Fruit fly (Drosophila melanogaster) whole organism: ENCODE measurements around the gene pnt.

Source experiments
- CG8478 ChIP-seq: fragments of >200 bp; optimal IDR thresholded peaks from 2 replicates; lab custom pipeline; 2018; ENCODE audit warnings: inconsistent platforms
- Dll ChIP-seq: fragments of >200 bp; optimal IDR thresholded peaks from 2 replicates; lab custom pipeline; 2017
- EcR ChIP-seq, 2 experiments: fragments of >200 bp; optimal IDR thresholded peaks; 2 replicates each; lab custom pipeline; 2017; ENCODE audit warnings: missing biosample characterization in 2 of 2, missing genetic modification characterization in 2 of 2, missing genetic modification reagents in 2 of 2
- pan ChIP-seq: fragments of >200 bp; optimal IDR thresholded peaks from 2 replicates; lab custom pipeline; 2017
- psq ChIP-seq: fragments of >200 bp; optimal IDR thresholded peaks from 2 replicates; lab custom pipeline; 2017
- usp ChIP-seq: fragments of >200 bp; optimal IDR thresholded peaks from 2 replicates; lab custom pipeline; 2017; ENCODE audit warnings: missing biosample characterization, missing genetic modification characterization, mixed read lengths

pnt gene

DNA sequence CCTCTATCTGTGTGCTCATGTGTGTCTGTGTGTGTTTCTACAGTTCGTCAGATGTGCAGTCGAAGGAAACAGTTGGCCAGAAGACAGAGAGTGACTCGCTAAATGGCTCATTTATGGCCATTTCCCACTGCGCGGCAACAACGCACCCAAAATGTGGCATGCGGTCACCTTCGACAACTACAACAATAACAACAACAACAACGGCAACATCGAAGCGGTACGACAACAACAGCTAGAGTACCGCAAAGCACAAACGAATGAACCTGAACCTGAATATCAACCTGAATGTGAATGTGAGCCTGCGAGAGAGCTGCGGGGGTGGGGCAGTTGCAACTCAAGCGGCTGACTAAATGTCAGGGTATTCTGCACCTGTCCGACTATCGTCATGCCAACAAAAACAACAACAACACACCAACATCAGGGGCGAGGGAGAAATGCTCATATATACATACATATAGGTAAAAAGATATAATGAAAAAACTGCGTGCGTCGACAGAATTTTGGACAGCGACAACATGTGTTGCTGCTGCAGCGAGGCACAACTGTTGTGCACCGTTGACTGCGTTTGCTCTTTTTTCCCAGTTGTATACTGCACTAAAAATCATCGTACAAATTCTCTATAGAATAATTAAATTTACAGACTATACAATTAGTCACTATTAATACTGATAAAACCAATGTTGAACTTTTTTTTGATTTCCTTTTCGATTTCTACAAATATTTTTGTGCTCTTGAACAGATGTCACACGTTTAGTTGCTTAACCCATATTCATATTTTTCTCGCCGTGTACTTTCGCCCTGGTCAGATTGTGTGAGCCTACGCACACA is 45.7 kb downstream of the pnt start:
- TF ChIP-seq usp (GFP tag; lab: Kevin White, UChicago) (no peak), EcR (GFP tag; optimal IDR thresholded peaks at IDR 0.05; lab: Kevin White, UChicago) (no peak), Dll (lab: Kevin White, UChicago) (no peak), CG8478 (lab: Kevin White, UChicago) (no peak), psq (lab: Kevin White, UChicago) (no peak), pan (no peak)

dm6 chr3R:23297132-23297862 is 48.7 kb downstream of the pnt start:
- no peak for TF ChIP-seq usp (GFP tag; lab: Kevin White, UChicago)
- TF ChIP-seq pan = no peak
- no peak for TF ChIP-seq CG8478 (lab: Kevin White, UChicago)

DNA sequence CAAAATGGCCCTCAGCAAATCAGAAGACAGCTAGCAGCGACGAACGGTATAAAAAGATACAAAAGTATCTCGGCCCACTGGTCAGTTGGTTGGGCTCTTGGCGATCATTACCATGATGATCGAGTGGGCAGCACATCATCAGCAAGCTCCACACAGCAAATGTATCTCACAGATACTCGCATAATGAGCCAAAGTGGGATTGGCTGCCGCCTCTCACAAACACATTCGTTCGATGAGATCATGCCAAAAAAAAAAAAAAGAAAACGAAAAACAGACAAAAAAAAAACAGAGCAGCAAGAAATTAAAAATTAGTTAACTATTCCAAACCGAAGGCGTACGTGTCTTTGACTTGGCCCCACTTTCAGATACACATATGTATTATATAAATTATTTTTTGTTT is 49.8 kb downstream of the pnt start:
- TF ChIP-seq pan = no peak
- TF ChIP-seq Dll (lab: Kevin White, UChicago) = no peak
- no peak for TF ChIP-seq psq (lab: Kevin White, UChicago)

- TF ChIP-seq CG8478 (lab: Kevin White, UChicago) (peak; percentile 90), EcR (GFP tag; optimal IDR thresholded peaks at IDR 0.05; lab: Kevin White, UChicago) (no peak), psq (lab: Kevin White, UChicago) (no peak), usp (GFP tag; lab: Kevin White, UChicago) (no peak), Dll (lab: Kevin White, UChicago) (peak; percentile 70), pan (no peak)
These were observed 50.6 kb downstream of the pnt start for dm6 chr3R:23295360-23295772.

DNA sequence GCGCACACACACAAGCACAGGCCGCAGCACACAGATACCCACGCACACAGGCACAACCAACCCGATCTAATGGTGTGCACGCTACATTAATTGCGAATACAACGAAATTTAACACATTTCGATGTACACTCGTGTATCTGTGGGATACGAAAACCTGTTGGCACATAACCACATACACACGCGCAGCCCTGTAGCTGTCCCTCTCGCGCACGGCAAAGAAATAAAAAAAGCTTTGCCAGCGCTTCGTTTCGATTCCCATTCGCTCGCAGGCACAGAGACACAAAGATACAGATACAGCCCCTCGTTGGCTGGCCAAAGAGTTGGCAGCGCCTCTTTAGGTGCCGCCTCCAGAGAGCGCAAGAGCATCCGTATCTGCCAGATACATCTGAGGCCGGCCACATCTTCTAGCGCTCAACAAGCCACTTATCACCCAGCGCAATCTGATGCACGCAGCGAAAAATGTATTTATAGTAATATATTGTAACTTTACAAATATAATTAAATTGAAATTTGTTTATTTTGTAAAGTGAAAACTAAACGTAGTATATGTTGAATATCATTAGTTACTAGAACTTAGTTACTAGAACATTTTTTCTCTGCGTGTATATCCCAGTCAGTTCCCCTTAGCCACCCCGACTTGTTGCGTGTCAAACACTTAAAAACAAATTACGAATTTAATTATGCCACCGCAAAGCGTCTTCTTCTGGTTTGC is 52.7 kb downstream of the pnt start:
- TF ChIP-seq usp (GFP tag; lab: Kevin White, UChicago) (no peak), EcR (GFP tag; optimal IDR thresholded peaks at IDR 0.05; lab: Kevin White, UChicago) (no peak), CG8478 (lab: Kevin White, UChicago) (peak; percentile 72), pan (no peak)

DNA sequence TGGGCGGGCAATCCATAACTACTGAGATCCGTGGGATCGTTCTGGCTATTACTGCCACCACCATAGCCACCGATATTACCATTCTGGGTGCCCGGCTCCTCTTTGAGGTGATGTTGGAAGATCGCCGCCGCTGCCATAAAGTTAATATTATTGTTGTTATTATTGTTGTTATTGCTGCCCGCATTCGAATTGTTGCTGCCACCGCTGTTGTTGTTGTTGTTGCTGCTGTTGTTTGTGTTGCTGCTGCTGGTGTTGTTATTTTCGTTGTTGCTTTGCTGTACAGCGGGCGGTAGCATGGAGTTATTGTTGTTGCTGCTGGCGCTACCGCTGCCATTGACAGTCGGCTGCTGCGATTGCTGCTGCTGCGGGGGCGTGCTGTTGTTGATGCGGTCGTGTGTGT is 53.7 kb downstream of the pnt start:
- TF ChIP-seq psq (lab: Kevin White, UChicago) (no peak), usp (GFP tag; lab: Kevin White, UChicago) (no peak), EcR (GFP tag; optimal IDR thresholded peaks at IDR 0.05; lab: Kevin White, UChicago) (no peak), Dll (lab: Kevin White, UChicago) (no peak), CG8478 (lab: Kevin White, UChicago) (no peak), pan (no peak)

- TF ChIP-seq Dll (lab: Kevin White, UChicago) (no peak), CG8478 (lab: Kevin White, UChicago) (no peak), EcR (GFP tag; optimal IDR thresholded peaks at IDR 0.05; lab: Kevin White, UChicago) (no peak), usp (GFP tag; lab: Kevin White, UChicago) (no peak), pan (no peak), psq (lab: Kevin White, UChicago) (no peak)
These were observed 55.9 kb downstream of the pnt start, which contains the start of gene bb8 for dm6 chr3R:23290089-23290488. bb8 (minus strand) TSS chr3R:23290189.

dm6 chr3R:23287951-23288350 is 58.0 kb downstream of the pnt start, which contains the start of gene wam:
wam (minus strand) TSS chr3R:23288051.
- TF ChIP-seq usp (GFP tag; lab: Kevin White, UChicago) (no peak), CG8478 (lab: Kevin White, UChicago) (no peak), pan (no peak), Dll (lab: Kevin White, UChicago) (no peak)

DNA sequence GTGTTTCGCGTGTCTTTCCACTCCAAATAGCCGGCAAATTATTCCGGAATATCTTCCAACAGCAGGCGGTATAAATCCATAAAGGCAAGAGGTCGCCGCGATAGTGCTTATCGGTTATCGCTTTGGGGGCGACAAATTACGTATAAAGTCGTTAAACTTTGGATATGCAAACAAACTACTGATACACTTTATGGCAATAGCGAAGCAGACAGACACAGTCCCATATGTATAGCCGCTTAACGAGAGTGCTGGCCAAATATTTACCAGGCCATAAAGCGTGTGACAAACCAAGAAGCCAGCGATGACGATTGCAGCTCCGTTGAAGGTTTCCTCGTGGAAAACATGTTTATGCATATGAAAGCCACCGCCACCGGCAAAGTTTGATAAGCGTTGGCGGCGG is 61.7 kb downstream of the pnt start:
- TF ChIP-seq usp (GFP tag; lab: Kevin White, UChicago) = no peak
- no peak for TF ChIP-seq EcR (GFP tag; optimal IDR thresholded peaks at IDR 0.05; lab: Kevin White, UChicago)
- no peak for TF ChIP-seq Dll (lab: Kevin White, UChicago)
- TF ChIP-seq CG8478 (lab: Kevin White, UChicago) = no peak
- TF ChIP-seq pan = no peak
- TF ChIP-seq psq (lab: Kevin White, UChicago) = no peak

DNA sequence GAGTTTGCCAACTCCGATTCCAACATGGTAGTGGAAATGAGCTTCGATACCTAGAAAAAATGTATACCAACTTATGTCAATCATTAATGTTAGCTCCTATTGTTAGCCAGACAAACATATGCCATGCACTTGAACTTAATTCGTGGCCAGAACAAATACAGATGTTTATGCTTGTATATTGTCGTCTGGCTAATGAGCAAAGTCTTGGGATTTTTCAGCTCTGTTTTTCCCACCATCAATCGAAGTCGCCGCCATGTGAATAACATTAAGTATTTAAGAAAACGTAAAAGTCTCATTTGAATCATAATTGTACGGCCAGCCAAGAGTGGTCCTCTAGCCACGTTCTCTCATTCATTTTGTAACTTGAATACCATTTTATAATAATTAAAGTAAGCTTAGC is 62.3 kb downstream of the pnt start, which contains the start of gene CG6763:
CG6763 (plus strand) TSS at position 301 of the 400 bp plus-strand sequence.
- TF ChIP-seq psq (lab: Kevin White, UChicago) (no peak), CG8478 (lab: Kevin White, UChicago) (no peak), usp (GFP tag; lab: Kevin White, UChicago) (no peak), EcR (GFP tag; optimal IDR thresholded peaks at IDR 0.05; lab: Kevin White, UChicago) (no peak), Dll (lab: Kevin White, UChicago) (no peak), pan (no peak)

DNA sequence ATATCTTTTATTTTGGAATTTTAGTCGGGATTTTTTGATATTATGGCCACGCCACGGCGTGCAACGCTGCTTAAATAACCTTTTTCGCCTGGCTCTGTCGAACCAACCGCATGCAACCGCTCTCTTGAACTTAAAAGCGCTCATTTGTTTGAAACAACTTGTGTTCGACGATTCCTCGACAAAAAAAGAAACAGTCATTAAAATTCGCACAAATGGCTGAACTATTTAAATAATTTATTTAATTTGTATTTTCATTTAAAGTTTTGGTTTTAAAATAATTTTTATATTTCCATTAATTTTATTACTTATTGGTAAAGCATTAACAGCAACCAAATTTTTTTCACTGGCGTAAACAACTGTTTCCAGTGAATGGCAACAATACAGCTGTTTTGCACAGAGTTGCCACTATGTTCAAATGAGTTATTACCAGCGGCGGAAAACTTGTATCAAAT is 65.1 kb downstream of the pnt start, which contains the start of the genes orb and Cdc16:
orb (minus strand) TSS at position 51 of the 452 bp plus-strand sequence.
Cdc16 (plus strand) TSS at position 396 of the 452 bp plus-strand sequence.
- TF ChIP-seq Dll (lab: Kevin White, UChicago) = no peak
- no peak for TF ChIP-seq usp (GFP tag; lab: Kevin White, UChicago)
- no peak for TF ChIP-seq CG8478 (lab: Kevin White, UChicago)
- TF ChIP-seq EcR (GFP tag; optimal IDR thresholded peaks at IDR 0.05; lab: Kevin White, UChicago) = no peak
- no peak for TF ChIP-seq pan
- TF ChIP-seq psq (lab: Kevin White, UChicago) = no peak
